Fruit fly (Drosophila melanogaster): ENCODE results near the gene wake.

Gene wake

DNA sequence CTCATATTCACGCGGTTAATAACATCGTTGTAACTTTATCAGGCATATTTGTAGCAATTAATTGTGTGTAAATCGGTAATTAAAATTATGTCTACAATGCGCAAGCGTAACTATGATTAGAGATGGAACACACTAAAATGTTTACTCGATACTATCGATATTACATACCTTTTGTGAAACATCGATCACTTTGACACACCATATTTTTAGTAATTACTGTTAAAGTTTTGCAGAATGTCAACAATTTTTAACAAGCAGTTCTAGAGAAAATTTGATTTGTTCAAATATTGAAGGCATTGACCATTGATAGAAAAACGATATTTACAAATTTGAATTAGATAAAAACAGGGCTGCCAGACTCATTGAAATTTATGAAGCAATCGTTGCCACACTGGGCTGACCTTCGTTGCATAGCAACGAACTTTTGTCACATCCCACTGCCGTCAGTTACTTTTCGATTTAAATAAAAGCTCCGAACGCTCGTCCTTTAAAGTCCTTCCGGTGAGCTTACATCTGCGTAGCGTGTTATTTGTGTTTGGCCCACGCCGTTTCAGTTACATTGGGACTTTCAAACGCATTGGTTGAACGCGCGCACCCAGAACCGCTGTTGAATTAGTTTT is at the start of gene wake, which contains the start of gene loco:
Gene wake (plus strand): TSS at position 570 of the 620 bp plus-strand sequence.
Gene loco (minus strand): TSS at position 149 of the 620 bp plus-strand sequence.
- no peak for TF ChIP-seq noc (tag; optimal IDR thresholded peaks at IDR 0.05)

DNA sequence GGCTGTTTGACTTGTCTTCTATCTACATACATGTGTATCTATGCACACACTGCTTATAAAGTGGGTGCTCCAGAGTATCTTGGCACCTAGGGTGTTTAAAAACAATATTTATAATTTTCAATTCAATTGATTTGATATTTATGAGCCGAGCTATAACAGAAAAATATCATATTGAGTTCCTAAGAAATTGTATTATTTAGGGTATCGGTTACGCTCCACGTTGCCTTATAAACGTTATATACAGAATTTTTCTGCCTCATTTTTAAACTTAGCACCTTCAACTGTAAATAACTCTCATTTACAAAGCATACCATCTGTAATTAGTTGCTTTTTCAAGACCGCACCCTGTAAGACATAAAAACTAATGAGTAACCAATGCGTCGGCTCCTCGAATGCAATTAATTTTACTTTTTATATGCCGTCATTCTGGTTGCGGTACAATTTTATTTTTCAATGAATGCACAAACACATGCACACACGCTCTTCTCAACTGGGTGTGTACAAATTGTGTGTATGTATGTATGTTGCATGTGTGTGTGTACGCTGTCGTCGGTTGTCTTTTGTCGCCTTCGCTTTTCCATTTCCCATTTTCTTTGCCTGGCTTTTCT is 48.8 kb upstream of the wake start:
- no peak for TF ChIP-seq noc (tag; optimal IDR thresholded peaks at IDR 0.05)

DNA sequence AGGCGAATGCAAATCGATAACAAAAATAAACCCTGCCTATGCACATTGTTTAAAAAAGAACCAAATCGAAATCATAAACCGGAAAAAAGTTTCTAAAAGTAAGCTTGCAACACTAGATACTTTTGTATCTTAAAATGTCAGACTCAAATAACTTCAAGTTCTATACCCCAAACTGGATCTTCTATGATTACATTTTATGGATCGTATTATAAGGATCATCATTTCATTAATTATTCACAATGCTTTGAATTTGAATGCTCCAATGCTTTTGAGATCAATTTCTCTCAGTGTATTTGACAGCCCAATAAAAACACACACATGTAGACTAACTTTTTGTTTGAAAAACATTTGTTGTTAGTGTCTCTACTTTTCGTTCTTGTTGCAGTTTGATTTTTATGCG is 45.4 kb upstream of the wake start:
- TF ChIP-seq noc (tag; optimal IDR thresholded peaks at IDR 0.05): no peak

DNA sequence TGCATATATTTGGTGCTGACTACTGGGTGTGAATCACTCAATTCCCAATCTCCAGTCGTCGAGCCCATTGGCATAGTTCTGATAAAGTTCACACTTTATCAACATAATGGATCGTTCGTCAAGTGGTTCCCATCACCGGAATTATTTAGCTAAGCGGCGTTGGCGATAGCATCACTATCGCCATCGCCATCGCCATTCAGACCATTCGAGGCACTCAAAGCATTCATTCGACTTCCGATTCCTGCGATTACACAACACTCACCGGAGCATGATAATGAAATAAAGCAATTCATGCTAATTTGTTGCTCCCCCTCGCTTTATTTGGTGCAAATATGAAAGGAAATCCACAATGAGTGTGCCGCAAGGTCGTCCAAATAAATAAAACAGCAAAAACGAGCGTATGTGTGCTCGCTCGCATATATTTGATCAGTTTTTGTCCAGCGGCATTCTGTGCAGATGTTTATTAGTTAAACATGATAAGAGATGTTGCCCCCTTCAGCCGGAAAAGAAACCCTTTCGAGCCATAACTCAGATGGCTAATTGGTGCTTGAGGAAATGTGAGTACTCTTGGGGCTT is 44.2 kb upstream of the wake start:
- TF ChIP-seq noc (tag; optimal IDR thresholded peaks at IDR 0.05): peak; percentile 45

DNA sequence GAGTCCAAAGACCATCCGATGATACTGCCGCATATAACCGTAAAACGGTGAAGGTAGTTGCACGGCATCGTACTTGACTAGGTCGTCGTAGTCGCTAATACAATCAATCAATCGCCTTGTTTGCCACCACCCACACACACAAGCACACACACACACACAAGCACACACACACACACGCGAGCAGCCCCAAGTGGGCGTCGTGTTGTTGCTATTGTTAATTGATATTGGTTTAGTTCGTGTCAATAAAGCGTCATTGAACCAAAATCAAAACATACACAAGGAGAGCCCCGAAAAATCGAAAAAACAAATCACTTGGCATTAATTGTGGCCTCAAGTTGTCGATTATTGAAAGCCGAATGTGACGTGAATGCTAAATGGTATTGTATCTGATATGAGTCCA is 43.2 kb upstream of the wake start:
- no peak for TF ChIP-seq noc (tag; optimal IDR thresholded peaks at IDR 0.05)

DNA sequence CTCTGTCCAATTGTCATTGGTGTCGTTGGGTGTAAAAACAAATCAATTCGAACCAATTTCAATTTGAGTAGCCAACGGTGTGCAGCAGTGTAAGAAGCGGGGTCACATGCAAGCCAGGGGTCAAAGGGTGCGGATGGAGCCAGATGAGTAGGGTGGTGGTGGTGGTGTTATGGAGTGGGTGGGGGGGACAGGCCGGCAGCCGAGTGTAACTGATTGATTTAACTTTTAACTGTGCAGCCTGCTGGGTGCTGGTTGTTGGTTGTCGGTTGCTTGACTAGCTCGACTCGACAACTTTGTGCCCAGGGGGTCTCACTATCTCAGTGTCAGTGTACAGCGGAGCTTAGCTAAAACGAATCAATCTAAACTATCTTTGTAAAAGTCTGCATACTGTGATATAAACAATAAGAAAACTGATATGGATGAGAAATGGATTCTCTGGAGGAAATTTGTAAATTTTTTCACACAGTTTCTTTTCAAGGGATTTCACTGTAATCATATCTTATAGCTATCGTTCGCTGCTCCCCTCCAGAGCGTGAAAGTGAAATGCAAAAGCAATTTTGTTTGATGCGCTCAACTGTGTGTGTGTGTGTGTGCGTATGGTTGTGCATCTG is 42.2 kb upstream of the wake start:
- peak; percentile 14 for TF ChIP-seq noc (tag; optimal IDR thresholded peaks at IDR 0.05)

DNA sequence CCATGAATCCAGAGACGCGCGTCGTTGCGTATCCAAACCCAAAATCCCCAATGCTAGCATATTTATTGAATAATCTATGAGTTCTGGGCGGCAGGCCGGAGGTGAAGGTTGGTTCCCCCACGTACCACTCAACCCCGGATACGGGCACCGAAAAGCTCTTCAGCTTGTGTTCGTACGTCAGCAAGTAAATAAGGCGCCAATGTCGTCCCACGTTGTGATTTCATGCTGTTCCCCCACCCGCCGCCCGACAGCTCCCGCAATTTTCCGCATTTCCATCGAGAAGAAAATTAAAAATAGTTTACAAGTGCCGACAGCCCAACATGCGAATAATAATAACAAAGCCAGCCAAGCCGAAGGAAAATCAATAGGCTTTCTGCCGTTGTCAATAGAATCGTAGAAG is 40.8 kb upstream of the wake start:
- no peak for TF ChIP-seq noc (tag; optimal IDR thresholded peaks at IDR 0.05)

DNA sequence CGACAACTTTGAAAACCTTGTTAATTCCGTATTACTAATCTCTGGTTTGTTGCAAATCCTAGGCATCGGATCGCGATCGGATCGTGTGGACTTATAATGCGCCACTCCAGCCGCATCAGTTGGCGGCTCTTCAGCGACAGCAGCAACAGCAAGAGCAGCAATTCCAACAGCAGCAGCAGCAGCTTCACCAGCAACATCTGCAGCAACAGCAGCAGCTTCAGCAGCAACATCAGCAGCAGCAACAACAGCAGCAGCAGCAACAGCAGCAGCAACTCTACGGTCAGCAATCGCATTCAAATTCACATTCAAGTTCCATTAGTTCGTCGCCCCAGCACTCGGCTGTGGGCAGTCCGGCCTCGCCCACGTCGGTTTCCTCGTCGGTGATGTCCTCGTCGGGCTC is 36.8 kb upstream of the wake start:
- no peak for TF ChIP-seq noc (tag; optimal IDR thresholded peaks at IDR 0.05)

DNA sequence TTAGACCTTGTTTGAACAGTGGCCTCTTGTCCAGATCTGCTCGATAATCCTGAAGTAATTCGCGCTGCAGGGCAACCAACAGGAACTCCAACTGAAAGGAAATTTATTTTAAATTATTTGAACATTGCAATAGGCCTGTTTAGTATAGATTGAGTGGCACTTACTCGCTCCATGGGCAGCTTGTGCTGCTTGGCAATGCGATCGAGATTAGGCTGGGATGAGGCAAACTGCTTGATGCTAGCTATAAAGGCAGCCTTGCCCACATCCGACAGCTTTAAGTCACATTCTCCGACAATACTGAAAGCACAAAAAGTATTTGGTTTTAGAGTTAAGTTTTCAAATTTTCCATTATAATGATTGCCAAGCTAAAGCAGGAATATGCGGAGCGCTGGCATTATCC is 30.4 kb upstream of the wake start, which contains the start of gene CG13843:
Gene CG13843 (plus strand): TSS at position 301 of the 400 bp plus-strand sequence.
- TF ChIP-seq noc (tag; optimal IDR thresholded peaks at IDR 0.05): no peak

DNA sequence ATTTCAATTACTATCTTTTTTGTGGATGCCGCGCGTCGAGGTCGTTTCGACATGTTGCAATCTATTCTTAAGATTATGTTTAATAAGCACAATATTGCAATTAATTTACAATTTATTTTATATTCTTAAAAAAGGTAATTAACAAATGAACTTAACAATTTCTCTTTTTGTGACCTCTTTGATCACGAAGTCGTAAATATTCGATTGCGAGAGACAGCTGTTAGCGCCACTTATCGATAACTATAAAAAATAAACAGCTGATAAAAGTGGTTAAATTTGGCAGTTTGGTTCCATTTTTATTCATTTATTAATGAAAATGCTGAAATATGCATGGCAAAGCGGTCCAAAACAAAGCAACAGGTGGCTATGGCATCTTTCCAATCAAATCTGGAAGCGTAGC is 26.2 kb upstream of the wake start, which contains the start of the genes CG31156 and mRRF2:
Gene CG31156 (minus strand): TSS at position 209 of the 400 bp plus-strand sequence.
Gene mRRF2 (plus strand): TSS at position 239 of the 400 bp plus-strand sequence.
- TF ChIP-seq noc (tag; optimal IDR thresholded peaks at IDR 0.05): no peak

DNA sequence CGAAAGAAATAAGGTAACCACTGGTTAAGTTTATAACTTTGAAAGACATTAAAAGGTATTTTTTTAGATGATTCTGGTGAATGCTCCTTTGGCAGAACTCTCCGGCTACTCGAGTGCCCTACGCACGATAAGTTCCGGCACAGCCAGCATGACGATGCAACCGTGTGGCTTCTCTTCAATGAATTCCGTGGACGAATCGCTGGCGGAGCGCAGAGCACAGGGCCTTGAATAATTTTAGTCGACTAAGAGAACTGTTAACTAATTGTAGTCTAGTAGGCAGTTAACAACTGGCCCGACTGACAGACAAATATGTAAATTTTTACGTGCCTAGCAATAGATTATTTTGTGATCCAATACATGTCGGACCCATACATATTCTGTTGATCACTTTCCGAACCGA is 23.4 kb upstream of the wake start, which contains the start of gene CG31161:
Gene CG31161 (plus strand): TSS at position 301 of the 400 bp plus-strand sequence.
- no peak for TF ChIP-seq noc (tag; optimal IDR thresholded peaks at IDR 0.05)

DNA sequence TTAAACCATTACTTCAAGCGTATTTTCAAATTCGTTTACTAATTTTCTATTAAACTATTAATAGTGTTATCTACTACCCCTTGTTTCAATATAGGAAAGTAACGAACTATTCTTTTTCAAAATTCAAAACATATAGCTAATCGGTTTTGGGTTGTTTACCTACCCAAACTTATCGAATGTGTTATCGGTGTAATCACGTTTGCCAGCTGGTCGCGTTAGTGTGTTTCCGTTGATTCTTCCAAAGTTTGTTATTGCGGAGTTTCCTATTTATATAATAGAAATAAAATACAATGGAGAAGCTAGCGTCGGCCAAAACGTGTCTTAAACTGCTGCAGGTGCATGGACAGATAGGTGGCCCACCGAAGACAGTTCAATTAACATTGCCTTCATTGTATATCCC is 21.3 kb upstream of the wake start, which contains the start of gene mRpL45:
Gene mRpL45 (plus strand): TSS at position 213 of the 400 bp plus-strand sequence.
- no peak for TF ChIP-seq noc (tag; optimal IDR thresholded peaks at IDR 0.05)

DNA sequence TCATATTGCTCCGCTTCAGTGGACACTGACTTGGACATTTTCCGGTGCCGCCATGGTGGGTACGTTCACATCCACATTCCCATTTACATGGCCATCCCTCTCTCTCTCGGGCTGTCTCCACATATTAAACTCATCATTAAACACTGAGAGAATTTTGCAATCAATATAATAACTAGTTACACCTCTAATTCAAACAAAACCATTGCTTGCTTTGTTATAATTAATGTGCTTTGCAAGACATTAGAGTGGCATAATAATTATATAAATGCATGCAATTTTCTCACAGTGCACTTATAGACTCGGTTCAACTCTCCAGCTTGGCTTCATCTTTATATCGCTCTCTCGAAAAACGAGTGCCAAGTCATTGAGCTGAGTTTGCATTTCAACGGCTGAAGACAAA is 14.9 kb upstream of the wake start:
- TF ChIP-seq noc (tag; optimal IDR thresholded peaks at IDR 0.05): no peak

DNA sequence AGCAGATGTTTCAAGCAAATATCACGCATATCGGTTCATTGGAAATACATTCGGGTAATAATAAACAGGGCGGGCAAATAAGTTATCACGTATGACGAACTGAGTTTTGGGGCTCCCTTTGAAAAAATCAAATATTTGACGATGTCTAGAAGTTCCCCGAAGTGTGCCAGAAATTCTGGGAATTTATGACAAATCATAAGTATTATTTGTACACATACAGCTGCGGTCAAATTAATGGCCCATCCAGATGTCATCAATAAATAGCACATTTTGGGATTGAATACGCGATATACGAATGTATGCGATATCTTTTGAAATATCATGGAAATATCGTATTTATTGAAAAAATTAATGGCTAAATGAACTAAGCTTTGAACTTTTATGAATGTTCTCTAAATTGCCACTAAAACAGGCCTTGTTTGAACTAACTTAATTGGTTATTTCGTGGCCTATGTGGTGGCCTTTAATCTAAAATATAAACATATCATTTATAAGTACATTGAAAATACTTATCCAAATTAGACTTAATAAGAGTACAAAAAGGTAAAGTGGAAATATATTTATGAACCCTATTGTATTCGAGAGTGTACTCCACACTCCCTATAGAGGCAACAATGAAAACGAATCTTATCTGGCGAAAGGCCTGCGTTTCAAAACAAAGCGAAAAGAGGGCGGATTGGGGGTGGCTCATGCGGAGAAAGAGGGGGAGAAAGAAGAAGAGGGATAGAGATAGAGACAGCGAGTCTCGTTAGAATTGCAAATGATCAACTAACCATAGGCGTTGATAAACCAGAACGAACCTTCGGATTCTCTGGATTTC is 13.9 kb upstream of the wake start:
- TF ChIP-seq noc (tag; optimal IDR thresholded peaks at IDR 0.05): peak; percentile 74

DNA sequence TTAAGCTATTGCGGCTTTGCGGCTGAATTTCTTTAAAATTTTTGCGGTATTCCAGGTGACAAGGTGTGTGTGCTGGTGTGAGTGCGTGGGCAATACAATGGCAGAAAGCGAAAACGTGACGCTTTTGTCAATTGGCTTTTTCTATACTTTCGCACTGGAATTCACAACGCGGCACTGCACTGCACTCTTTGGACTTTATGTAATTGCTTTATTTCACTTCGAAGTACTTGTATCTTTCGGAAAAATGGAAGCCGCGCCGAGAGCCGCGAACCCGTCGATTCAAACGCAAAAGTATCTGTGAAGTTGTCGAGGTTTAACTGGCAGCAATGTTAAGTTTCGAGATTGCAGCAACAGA is 13.3 kb upstream of the wake start:
- no peak for TF ChIP-seq noc (tag; optimal IDR thresholded peaks at IDR 0.05)
